Fruit fly (Drosophila melanogaster) whole organism: Measurements from ENCODE around the gene Pak.

Source experiments
- CG8478 ChIP-seq: fragments of >200 bp; optimal IDR thresholded peaks from 2 replicates; lab custom pipeline; 2018; ENCODE audit warnings: inconsistent platforms
- Dll ChIP-seq: fragments of >200 bp; optimal IDR thresholded peaks from 2 replicates; lab custom pipeline; 2017
- EcR ChIP-seq, 2 experiments: fragments of >200 bp; optimal IDR thresholded peaks; 2 replicates each; lab custom pipeline; 2017; ENCODE audit warnings: missing biosample characterization in 2 of 2, missing genetic modification characterization in 2 of 2, missing genetic modification reagents in 2 of 2
- pan ChIP-seq: fragments of >200 bp; optimal IDR thresholded peaks from 2 replicates; lab custom pipeline; 2017
- psq ChIP-seq: fragments of >200 bp; optimal IDR thresholded peaks from 2 replicates; lab custom pipeline; 2017
- usp ChIP-seq: fragments of >200 bp; optimal IDR thresholded peaks from 2 replicates; lab custom pipeline; 2017; ENCODE audit warnings: missing biosample characterization, missing genetic modification characterization, mixed read lengths

Gene Pak

DNA sequence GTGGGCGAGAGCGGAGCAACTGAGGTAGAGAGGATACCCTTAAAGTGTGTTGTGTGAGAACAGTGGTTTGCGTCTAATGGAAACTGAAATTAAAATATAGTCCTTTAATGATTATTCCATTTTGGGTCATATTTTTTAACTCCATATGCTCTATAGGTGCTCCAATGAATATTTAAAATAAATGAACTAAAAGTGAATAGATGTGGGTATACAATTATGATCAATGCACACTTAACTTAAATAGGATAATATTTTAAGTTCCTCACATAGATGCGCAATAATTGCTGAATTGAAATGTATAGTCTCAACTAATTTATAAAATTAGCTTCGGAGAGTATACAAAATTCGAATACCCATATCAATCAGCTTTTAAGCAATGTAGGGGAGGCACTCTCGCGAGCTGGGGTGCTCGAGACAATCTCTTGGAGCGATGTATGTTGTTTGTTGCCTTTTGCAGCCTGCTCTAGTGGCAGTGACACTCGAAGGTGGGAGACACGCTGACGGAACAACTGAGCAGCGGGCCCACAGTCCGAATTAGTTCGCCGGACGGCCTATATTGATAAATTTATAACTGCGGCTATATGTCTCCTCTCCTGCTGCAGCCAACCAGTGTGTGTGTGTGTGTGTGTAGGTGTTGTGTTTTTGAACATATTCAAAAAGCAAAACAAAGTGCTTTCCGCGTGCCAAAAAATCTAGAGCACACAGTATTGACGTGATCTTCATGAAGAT lies 3.1 kb downstream of the Pak start:
- TF ChIP-seq CG8478 (lab: Kevin White, UChicago) (no peak), EcR (GFP tag; optimal IDR thresholded peaks at IDR 0.05; lab: Kevin White, UChicago) (no peak), psq (lab: Kevin White, UChicago) (no peak), Dll (lab: Kevin White, UChicago) (no peak), usp (GFP tag; lab: Kevin White, UChicago) (no peak), pan (no peak)

DNA sequence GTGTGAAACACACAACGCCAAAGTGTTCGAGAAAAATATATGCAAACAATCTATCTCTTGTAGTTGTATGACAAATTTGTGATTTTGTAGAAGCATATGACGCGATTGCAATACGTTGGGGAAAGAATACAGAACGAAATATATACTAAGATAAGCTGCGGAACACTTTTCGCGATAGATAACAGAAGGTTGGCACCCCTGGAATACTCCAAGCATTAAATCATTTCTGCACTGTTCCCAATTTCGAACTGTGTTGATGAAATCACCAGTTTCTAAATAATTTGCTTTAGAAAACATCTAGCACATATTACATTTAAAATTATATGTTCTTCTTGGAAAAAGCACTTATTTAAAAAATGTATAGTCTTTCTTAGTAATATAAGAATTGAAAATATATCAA lies 3.7 kb downstream of the Pak start:
- TF ChIP-seq psq (lab: Kevin White, UChicago): no peak
- TF ChIP-seq pan: no peak
- no peak for TF ChIP-seq EcR (GFP tag; optimal IDR thresholded peaks at IDR 0.05; lab: Kevin White, UChicago)
- no peak for TF ChIP-seq CG8478 (lab: Kevin White, UChicago)
- TF ChIP-seq usp (GFP tag; lab: Kevin White, UChicago): no peak
- no peak for TF ChIP-seq Dll (lab: Kevin White, UChicago)

DNA sequence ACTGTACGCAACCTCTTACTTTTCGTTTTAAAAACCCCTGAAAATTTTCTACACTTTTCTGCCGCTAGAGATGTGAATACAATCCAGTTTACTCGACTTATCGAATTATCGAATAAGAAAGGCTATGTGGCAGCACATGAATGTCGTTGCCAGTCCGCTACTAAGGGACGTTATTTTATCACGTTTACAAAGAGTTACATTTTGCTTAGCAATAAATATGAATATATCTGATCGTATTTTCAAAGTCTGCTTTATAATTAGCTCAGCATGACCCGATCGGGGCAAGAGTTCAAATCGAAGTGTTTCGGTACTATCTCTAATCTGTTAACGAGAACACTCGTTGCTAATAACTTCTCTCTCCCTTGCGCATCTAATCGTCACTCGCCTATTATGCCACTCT lies 17.4 kb downstream of the Pak start, which contains the start of gene CG42724:
TSS of gene CG42724 (minus strand) at position 189 of the 400 bp plus-strand sequence.
- TF ChIP-seq CG8478 (lab: Kevin White, UChicago) (no peak), pan (no peak), EcR (GFP tag; optimal IDR thresholded peaks at IDR 0.05; lab: Kevin White, UChicago) (no peak), Dll (lab: Kevin White, UChicago) (no peak), psq (lab: Kevin White, UChicago) (no peak), usp (GFP tag; lab: Kevin White, UChicago) (no peak)

DNA sequence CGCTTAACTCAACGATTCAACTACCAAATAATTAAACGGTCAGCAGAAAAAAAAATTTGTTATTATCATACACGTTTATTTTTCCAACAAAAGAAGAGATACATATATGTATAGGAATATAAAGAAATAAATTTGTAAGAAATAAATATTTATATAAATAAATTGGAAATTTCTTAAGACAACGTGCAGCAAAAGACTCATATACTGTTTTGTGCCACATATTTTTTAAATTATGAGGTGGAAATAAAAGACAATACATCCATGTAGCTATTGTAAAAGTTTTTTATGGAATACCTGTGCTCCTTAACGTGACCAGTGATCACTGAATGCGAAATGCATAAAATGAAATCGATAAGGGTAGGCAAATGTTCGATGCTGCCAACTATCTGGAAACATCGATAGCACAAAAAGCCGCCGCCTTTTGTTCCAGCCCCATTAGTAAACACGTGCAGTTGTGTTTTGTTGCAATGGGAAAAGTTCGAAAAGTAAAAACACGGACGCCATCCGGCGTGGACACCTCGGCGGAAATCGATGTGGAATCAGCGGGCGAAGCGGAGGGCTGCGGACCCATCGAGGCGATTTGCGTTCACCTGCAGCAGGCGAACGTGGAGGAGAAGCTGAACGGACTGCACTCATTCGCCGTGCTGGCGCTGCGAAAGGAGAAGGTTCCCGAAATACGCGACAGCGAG lies 18.0 kb downstream of the Pak start, which contains the start of gene CG10286:
TSS of gene CG10286 (plus strand) at position 416 of the 689 bp plus-strand sequence.
- TF ChIP-seq EcR (GFP tag; optimal IDR thresholded peaks at IDR 0.05; lab: Kevin White, UChicago): no peak
- TF ChIP-seq pan: no peak
- TF ChIP-seq CG8478 (lab: Kevin White, UChicago): no peak
- TF ChIP-seq psq (lab: Kevin White, UChicago): no peak

DNA sequence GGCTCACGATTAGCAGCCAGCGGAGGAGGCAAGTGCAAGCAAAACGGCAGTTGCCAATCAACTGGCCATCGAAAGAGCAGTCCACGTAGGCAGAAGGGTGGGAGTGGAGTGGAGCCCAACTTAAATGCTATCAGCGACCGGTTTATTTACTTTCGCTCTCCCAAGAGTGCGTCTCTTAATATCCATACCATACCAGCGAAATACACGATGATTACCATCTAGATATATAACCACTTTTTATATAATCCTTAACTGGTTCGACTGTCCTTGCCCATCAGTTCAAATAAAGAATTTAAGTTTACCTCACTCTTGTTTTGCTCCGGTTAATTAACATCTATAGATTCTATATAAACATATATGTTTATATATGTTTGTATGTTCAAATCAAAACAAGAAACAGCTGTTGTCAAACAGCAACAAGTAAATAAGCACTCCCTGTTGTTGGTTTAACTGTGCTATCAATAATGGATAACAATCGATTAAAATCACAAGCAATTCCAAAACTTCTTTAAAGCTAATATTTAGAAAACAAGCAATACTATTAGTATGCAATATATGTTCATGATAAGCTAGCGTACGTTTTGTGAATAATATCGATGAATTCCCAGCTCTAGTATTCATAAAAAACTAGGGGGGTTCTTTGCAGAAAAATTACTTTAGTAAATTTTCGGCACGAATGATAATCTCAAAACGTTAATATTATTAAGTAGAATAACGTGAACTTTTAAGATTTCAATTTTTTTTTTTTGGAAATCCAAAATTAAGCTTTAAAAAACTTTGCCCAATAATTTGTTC lies 23.0 kb downstream of the Pak start:
- no peak for TF ChIP-seq CG8478 (lab: Kevin White, UChicago)
- no peak for TF ChIP-seq pan
- TF ChIP-seq psq (lab: Kevin White, UChicago): no peak
- no peak for TF ChIP-seq usp (GFP tag; lab: Kevin White, UChicago)
- TF ChIP-seq Dll (lab: Kevin White, UChicago): no peak
- no peak for TF ChIP-seq EcR (GFP tag; optimal IDR thresholded peaks at IDR 0.05; lab: Kevin White, UChicago)

DNA sequence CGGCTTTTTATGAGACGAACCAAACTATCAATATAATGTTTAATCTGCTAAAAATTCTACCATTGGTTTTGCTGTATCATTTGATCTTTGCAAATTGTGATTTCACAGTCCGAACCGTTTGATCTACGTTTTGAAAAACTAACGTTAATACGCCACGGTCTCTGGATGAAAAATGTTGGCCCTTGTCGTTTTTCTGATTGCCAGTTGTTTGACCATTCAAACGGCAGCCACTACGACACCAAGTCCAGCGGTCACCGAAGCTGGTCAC lies 23.5 kb downstream of the Pak start, which contains the start of gene CG42564:
TSS of gene CG42564 (plus strand) at position 169 of the 268 bp plus-strand sequence.
- no peak for TF ChIP-seq pan
- no peak for TF ChIP-seq usp (GFP tag; lab: Kevin White, UChicago)
- no peak for TF ChIP-seq Dll (lab: Kevin White, UChicago)
- no peak for TF ChIP-seq psq (lab: Kevin White, UChicago)
- TF ChIP-seq EcR (GFP tag; optimal IDR thresholded peaks at IDR 0.05; lab: Kevin White, UChicago): no peak
- no peak for TF ChIP-seq CG8478 (lab: Kevin White, UChicago)

DNA sequence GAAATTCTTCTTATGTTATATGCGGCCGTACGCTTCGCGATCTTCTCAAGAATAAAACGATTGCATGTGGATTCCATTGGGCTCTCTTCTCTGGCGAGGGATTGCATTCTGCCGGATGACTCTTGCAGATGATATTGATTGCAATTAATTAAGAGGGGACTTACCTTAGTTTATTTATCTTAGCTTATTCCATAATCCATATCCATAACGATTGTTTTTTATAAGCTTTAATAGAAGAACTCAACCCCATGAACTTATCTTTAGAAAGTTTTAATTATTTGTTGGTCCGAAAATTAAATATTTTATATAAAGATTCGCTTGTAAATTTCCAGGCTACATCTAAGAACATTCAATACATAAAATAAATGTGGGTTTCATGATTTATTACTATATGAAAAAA lies 25.2 kb downstream of the Pak start, which contains the start of gene CRAT:
TSS of gene CRAT (minus strand) at position 101 of the 400 bp plus-strand sequence.
- no peak for TF ChIP-seq usp (GFP tag; lab: Kevin White, UChicago)
- TF ChIP-seq psq (lab: Kevin White, UChicago): no peak
- TF ChIP-seq Dll (lab: Kevin White, UChicago): no peak
- TF ChIP-seq CG8478 (lab: Kevin White, UChicago): no peak
- no peak for TF ChIP-seq pan
- TF ChIP-seq EcR (GFP tag; optimal IDR thresholded peaks at IDR 0.05; lab: Kevin White, UChicago): no peak

DNA sequence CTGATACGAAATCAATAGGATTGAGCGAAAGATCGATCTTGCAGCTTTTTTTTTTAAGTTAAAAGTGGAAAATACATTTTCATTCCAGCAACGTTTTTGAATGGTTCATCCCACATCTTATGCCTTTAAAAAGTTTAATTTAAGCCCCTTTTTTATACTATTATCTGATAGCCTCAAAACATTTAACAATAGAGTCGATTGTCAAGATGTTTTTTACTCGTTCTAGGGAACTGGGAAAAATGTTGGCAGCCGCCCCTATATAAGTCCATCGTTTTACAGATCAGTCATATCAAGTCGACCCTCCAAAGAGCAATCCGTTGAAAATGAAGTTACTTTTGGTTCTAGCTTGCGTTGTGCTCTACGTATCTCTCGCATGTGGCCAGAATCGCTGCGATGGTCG lies 26.8 kb downstream of the Pak start, which contains the start of gene CG42537:
TSS of gene CG42537 (plus strand) at position 301 of the 400 bp plus-strand sequence.
- TF ChIP-seq usp (GFP tag; lab: Kevin White, UChicago) (no peak), psq (lab: Kevin White, UChicago) (no peak), Dll (lab: Kevin White, UChicago) (no peak), CG8478 (lab: Kevin White, UChicago) (no peak), pan (no peak), EcR (GFP tag; optimal IDR thresholded peaks at IDR 0.05; lab: Kevin White, UChicago) (no peak)

DNA sequence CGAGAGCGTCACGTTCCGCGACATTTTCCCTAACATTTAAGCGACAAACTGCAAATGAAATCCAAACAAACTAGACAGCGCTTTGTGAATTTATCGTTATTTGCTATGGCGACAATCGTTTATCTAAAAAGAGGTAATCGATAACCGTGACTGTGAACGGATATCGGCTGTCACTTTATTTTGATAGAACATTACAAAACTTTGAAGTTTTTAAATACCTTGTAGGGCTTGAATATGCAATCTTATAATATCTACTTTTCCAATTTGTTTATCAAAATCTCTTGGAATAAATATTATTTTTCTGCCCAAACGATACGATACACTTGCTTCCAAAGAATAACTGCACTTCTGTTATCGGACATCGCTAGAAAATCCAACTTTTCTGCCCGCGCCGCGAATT lies 29.4 kb downstream of the Pak start, which contains the start of the genes CG1024 and TfIIFalpha:
TSS of gene CG1024 (minus strand) at position 200 of the 400 bp plus-strand sequence.
TSS of gene TfIIFalpha (plus strand) at position 339 of the 400 bp plus-strand sequence.
- TF ChIP-seq EcR (GFP tag; optimal IDR thresholded peaks at IDR 0.05; lab: Kevin White, UChicago) (no peak), CG8478 (lab: Kevin White, UChicago) (no peak), psq (lab: Kevin White, UChicago) (no peak), usp (GFP tag; lab: Kevin White, UChicago) (no peak), pan (no peak), Dll (lab: Kevin White, UChicago) (no peak)

DNA sequence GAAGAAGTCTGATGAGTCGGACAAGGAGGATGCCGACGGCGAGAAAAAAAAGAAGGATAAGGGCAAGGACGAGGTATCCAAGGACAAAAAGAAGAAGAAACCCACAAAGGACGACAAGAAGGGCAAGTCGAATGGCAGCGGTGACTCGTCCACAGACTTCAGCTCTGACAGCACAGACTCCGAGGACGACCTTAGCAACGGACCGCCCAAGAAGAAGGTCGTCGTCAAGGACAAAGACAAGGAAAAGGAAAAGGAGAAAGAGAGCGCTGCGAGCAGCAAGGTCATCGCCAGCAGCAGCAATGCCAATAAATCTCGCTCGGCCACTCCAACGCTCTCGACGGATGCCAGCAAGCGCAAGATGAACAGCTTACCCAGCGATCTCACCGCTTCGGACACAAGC lies 31.1 kb downstream of the Pak start:
- TF ChIP-seq EcR (GFP tag; optimal IDR thresholded peaks at IDR 0.05; lab: Kevin White, UChicago): no peak
- TF ChIP-seq psq (lab: Kevin White, UChicago): no peak
- TF ChIP-seq Dll (lab: Kevin White, UChicago): no peak
- no peak for TF ChIP-seq CG8478 (lab: Kevin White, UChicago)
- TF ChIP-seq pan: no peak
- TF ChIP-seq usp (GFP tag; lab: Kevin White, UChicago): no peak
